Worm (Caenorhabditis elegans) whole organism, mixed stage, embryonic: Measurements from ENCODE around the gene ctr-9.
A peak's percentile ranks its signal among the peaks of the same experiment; 100 is the strongest.

Experiments used
- M03D4.4 ChIP-seq: sonication (generic microtip); optimal IDR thresholded peaks from 2 replicates; lab custom pipeline; 2017; ENCODE audit warnings: mild to moderate bottlenecking, missing genetic modification characterization, missing compliant biosample characterization
- bed-3 ChIP-seq: fragments of 200-800 bp; sonication (Bioruptor generic); optimal IDR thresholded peaks from 3 replicates; lab custom pipeline; 2018; ENCODE audit warnings: mild to moderate bottlenecking, missing genetic modification characterization, moderate library complexity, missing compliant biosample characterization
- blmp-1 ChIP-seq: fragments of 150-350 bp; optimal IDR thresholded peaks from 2 replicates; lab custom pipeline; 2014; ENCODE audit warnings: missing biosample characterization, missing genetic modification characterization
- ceh-39 ChIP-seq: fragments of 150-350 bp; optimal IDR thresholded peaks from 2 replicates; lab custom pipeline; 2014; ENCODE audit warnings: missing biosample characterization, missing genetic modification characterization
- ceh-43 ChIP-seq: fragments of 200-800 bp; sonication (Bioruptor generic); optimal IDR thresholded peaks from 2 replicates; lab custom pipeline; 2018; ENCODE audit warnings: mild to moderate bottlenecking, missing genetic modification characterization, moderate library complexity, missing compliant biosample characterization
- ces-1 ChIP-seq: fragments of 150-350 bp; optimal IDR thresholded peaks from 2 replicates; lab custom pipeline; 2014; ENCODE audit warnings: missing biosample characterization, missing genetic modification reagents, missing genetic modification characterization
- cnd-1 ChIP-seq: fragments of 200-800 bp; sonication (Bioruptor generic); optimal IDR thresholded peaks from 2 replicates; lab custom pipeline; 2018; ENCODE audit warnings: mild to moderate bottlenecking, missing genetic modification characterization, missing compliant biosample characterization
- drap-1 ChIP-seq: fragments of 200-800 bp; sonication (Bioruptor generic); optimal IDR thresholded peaks from 3 replicates; lab custom pipeline; 2018; ENCODE audit warnings: mild to moderate bottlenecking, missing genetic modification characterization, missing compliant biosample characterization
- elt-1 ChIP-seq: sonication (generic microtip); optimal IDR thresholded peaks from 2 replicates; lab custom pipeline; 2017; ENCODE audit warnings: missing genetic modification characterization, mild to moderate bottlenecking, missing compliant biosample characterization, antibody characterized with exemption, moderate library complexity, borderline replicate concordance; ENCODE audit not compliant: insufficient read depth
- elt-3 ChIP-seq: fragments of 150-350 bp; optimal IDR thresholded peaks from 2 replicates; lab custom pipeline; 2014; ENCODE audit warnings: missing biosample characterization, missing genetic modification characterization
- ham-2 ChIP-seq: fragments of 200-800 bp; sonication (Bioruptor generic); optimal IDR thresholded peaks from 2 replicates; lab custom pipeline; 2018; ENCODE audit warnings: mild to moderate bottlenecking, missing genetic modification characterization, missing compliant biosample characterization
- hlh-1 ChIP-seq: fragments of 150-350 bp; optimal IDR thresholded peaks from 2 replicates; lab custom pipeline; 2014; ENCODE audit warnings: missing biosample characterization, missing genetic modification reagents, missing genetic modification characterization
- lin-13 ChIP-seq: fragments of 150-350 bp; optimal IDR thresholded peaks from 2 replicates; lab custom pipeline; 2014; ENCODE audit warnings: missing biosample characterization, missing genetic modification characterization
- lin-32 ChIP-seq: fragments of 200-800 bp; sonication (Bioruptor generic); optimal IDR thresholded peaks from 2 replicates; lab custom pipeline; 2018; ENCODE audit warnings: mild to moderate bottlenecking, missing genetic modification characterization, missing compliant biosample characterization
- lsy-2 ChIP-seq: fragments of 150-350 bp; optimal IDR thresholded peaks from 2 replicates; lab custom pipeline; 2014; ENCODE audit warnings: missing biosample characterization, missing genetic modification characterization
- mab-5 ChIP-seq: fragments of 150-350 bp; optimal IDR thresholded peaks from 2 replicates; lab custom pipeline; 2014; ENCODE audit warnings: missing biosample characterization, missing genetic modification characterization
- mep-1 ChIP-seq: fragments of 150-350 bp; optimal IDR thresholded peaks from 2 replicates; lab custom pipeline; 2017; ENCODE audit warnings: missing biosample characterization, missing genetic modification reagents, missing genetic modification characterization, inconsistent platforms
- mls-2 ChIP-seq: sonication (generic microtip); optimal IDR thresholded peaks from 2 replicates; lab custom pipeline; 2016; ENCODE audit warnings: mild to moderate bottlenecking, missing genetic modification characterization, moderate library complexity, missing compliant biosample characterization
- nhr-12 ChIP-seq: fragments of 150-350 bp; optimal IDR thresholded peaks from 2 replicates; lab custom pipeline; 2014; ENCODE audit warnings: missing biosample characterization, missing genetic modification characterization
- nhr-2 ChIP-seq: fragments of 150-350 bp; optimal IDR thresholded peaks from 2 replicates; lab custom pipeline; 2014; ENCODE audit warnings: missing biosample characterization, missing genetic modification characterization
- nhr-237 ChIP-seq: fragments of 150-350 bp; optimal IDR thresholded peaks from 2 replicates; lab custom pipeline; 2014; ENCODE audit warnings: missing biosample characterization, missing genetic modification characterization
- nhr-28 ChIP-seq: fragments of 150-350 bp; optimal IDR thresholded peaks from 2 replicates; lab custom pipeline; 2014; ENCODE audit warnings: missing biosample characterization, missing genetic modification characterization
- nhr-76 ChIP-seq: sonication (generic microtip); optimal IDR thresholded peaks from 2 replicates; lab custom pipeline; 2017; ENCODE audit warnings: missing biosample characterization, missing genetic modification characterization
- sem-2 ChIP-seq: fragments of 200-800 bp; sonication (Bioruptor generic); optimal IDR thresholded peaks from 2 replicates; lab custom pipeline; 2018; ENCODE audit warnings: mild to moderate bottlenecking, missing genetic modification characterization, missing compliant biosample characterization
- snpc-4 ChIP-seq: fragments of 150-350 bp; optimal IDR thresholded peaks from 2 replicates; lab custom pipeline; 2014; ENCODE audit warnings: missing biosample characterization, missing genetic modification characterization
- sptf-1 ChIP-seq: sonication (generic microtip); optimal IDR thresholded peaks from 2 replicates; lab custom pipeline; 2017; ENCODE audit warnings: mild to moderate bottlenecking, missing genetic modification characterization, moderate library complexity, missing compliant biosample characterization
- tbx-8 ChIP-seq: fragments of 200-800 bp; sonication (Bioruptor generic); optimal IDR thresholded peaks from 2 replicates; lab custom pipeline; 2018; ENCODE audit warnings: mild to moderate bottlenecking, missing genetic modification characterization, moderate library complexity, missing compliant biosample characterization
- unc-62 ChIP-seq: fragments of 150-350 bp; optimal IDR thresholded peaks from 2 replicates; lab custom pipeline; 2014; ENCODE audit warnings: missing biosample characterization, missing genetic modification reagents, missing genetic modification characterization
- zip-8 ChIP-seq: fragments of 150-350 bp; optimal IDR thresholded peaks from 2 replicates; lab custom pipeline; 2014; ENCODE audit warnings: missing biosample characterization, missing genetic modification characterization
- ztf-11 ChIP-seq: fragments of 150-350 bp; optimal IDR thresholded peaks from 2 replicates; lab custom pipeline; 2014; ENCODE audit warnings: missing biosample characterization, missing genetic modification characterization

ctr-9 gene

ce11 chrIII:9525252-9525651 lies 34.1 kb downstream of the ctr-9 start, which contains the start of gene trpp-3:
trpp-3 (plus strand) TSS chrIII:9525552.
- no peak for TF ChIP-seq nhr-237 (tag; lab: Kevin White, UChicago)
- no peak for TF ChIP-seq hlh-1 (tag; lab: Kevin White, UChicago)
- no peak for TF ChIP-seq lin-13
- TF ChIP-seq tbx-8 (GFP tag; lab: Kevin White, UChicago), result no peak
- TF ChIP-seq blmp-1, result no peak
- TF ChIP-seq ceh-43 (GFP tag; lab: Kevin White, UChicago), result no peak
- no peak for TF ChIP-seq elt-1
- TF ChIP-seq drap-1 (GFP tag; lab: Kevin White, UChicago), result no peak
- TF ChIP-seq unc-62, result no peak
- no peak for TF ChIP-seq M03D4.4 (tag; lab: Kevin White, UChicago)
- no peak for TF ChIP-seq snpc-4 (tag; lab: Kevin White, UChicago)
- TF ChIP-seq nhr-28 (tag; lab: Kevin White, UChicago), result no peak
- no peak for TF ChIP-seq mep-1
- TF ChIP-seq elt-3 (tag; lab: Kevin White, UChicago), result no peak
- TF ChIP-seq sptf-1, result no peak
- no peak for TF ChIP-seq mls-2 (tag; lab: Kevin White, UChicago)
- TF ChIP-seq nhr-12 (tag; lab: Kevin White, UChicago), result no peak

ce11 chrIII:9526851-9527250 lies 35.7 kb downstream of the ctr-9 start, which contains the start of gene ZK1098.6:
ZK1098.6 (plus strand) TSS chrIII:9527151.
- TF ChIP-seq lin-13 (no peak), ces-1 (no peak), snpc-4 (tag; lab: Kevin White, UChicago) (no peak), ceh-39 (tag; lab: Kevin White, UChicago) (no peak), bed-3 (GFP tag; lab: Kevin White, UChicago) (no peak), drap-1 (GFP tag; lab: Kevin White, UChicago) (no peak), cnd-1 (tag; lab: Kevin White, UChicago) (no peak), hlh-1 (tag; lab: Kevin White, UChicago) (no peak), nhr-76 (tag; lab: Kevin White, UChicago) (no peak), lsy-2 (tag; lab: Kevin White, UChicago) (no peak), nhr-28 (tag; lab: Kevin White, UChicago) (no peak), unc-62 (no peak), zip-8 (no peak), mep-1 (no peak)

DNA sequence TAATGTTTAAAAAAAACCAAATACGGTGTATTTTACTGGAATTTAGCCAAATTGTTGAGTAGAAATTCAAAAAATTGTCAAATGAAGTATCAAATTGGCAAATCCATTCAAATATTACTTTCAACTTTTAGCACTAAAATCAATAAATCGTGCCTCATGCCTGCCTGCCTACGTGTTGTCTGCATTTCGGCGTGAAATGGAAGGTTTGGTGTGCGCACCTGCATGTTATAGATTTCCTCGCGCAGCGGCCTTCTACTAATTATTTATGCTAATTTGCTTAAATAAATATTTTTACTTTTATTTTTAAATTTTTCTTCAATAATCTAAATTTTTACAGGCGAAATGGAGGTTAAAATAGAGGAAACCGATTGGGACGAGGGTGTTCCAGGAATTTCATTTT lies 37.6 kb downstream of the ctr-9 start, which contains the start of gene ZK1098.2:
Gene ZK1098.2, plus strand, starts transcription at position 336 of the 400 bp plus-strand sequence.
- peak; percentile 33 for TF ChIP-seq M03D4.4 (tag; lab: Kevin White, UChicago)
- TF ChIP-seq ham-2 (GFP tag; lab: Kevin White, UChicago), result peak; percentile 42
- TF ChIP-seq mep-1, result peak; percentile 49
- TF ChIP-seq lin-13, result peak; percentile 24
- TF ChIP-seq elt-1, result no peak
- no peak for TF ChIP-seq ztf-11
- peak; percentile 40 for TF ChIP-seq ces-1

DNA sequence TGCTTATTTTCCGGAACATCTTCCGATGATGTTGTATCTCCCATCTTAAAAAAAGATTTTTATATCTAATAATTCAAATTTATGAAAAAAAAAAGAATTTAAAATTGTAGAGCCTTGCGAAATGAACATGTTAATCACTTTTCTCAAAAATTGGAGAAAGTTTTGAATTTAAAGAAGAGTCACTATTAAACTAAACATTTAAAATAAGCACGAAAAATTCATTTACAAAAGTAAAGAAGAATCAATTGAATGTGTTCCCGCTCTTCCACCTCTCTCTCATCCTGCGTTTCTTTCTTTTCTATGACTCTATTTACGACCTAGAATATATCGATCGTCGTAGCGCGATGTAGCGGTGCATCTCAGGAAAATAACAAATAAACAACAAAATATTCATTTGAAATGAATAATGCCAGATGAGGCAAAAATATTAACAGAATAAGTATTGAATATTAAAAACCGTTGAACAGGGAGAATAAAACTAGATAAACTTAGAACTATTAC lies 47.5 kb downstream of the ctr-9 start, which contains the start of gene ZK1098.3:
Gene ZK1098.3, minus strand, starts transcription at position 51 of the 501 bp plus-strand sequence.
- TF ChIP-seq ces-1, result peak; percentile 65
- TF ChIP-seq ceh-39 (tag; lab: Kevin White, UChicago), result peak; percentile 73
- no peak for TF ChIP-seq elt-3 (tag; lab: Kevin White, UChicago)

- TF ChIP-seq mep-1 (no peak), zip-8 (no peak)
- TF ChIP-seq, all 35 proteins: peak for 0
These were observed 51.1 kb downstream of the ctr-9 start, which contains the start of gene mut-7 for ce11 chrIII:9542280-9542679. mut-7 (minus strand) TSS chrIII:9542380.

DNA sequence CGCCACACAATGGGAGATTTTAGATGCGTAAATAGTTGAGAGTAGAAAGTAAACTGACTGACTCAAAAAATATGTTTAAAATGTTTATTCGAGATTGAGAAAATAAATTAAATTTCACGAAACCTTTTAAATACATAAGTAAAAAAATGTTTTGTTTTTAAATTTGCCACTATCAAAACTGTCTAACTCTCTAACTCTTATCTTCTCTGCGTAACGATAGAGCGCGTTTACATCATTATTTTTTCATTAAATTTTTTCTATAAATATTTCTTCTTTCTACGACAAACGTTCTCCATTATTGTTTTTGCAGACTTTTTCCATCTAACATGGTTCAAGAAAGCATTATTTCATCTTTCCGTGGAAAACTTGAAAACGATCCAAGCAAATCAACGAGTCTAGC lies 51.6 kb downstream of the ctr-9 start, which contains the start of gene eif-2Balpha:
Gene eif-2Balpha, plus strand, starts transcription at position 304 of the 400 bp plus-strand sequence.
- TF ChIP-seq lsy-2 (tag; lab: Kevin White, UChicago) (peak; percentile 75), blmp-1 (no peak), ces-1 (peak; percentile 64)

DNA sequence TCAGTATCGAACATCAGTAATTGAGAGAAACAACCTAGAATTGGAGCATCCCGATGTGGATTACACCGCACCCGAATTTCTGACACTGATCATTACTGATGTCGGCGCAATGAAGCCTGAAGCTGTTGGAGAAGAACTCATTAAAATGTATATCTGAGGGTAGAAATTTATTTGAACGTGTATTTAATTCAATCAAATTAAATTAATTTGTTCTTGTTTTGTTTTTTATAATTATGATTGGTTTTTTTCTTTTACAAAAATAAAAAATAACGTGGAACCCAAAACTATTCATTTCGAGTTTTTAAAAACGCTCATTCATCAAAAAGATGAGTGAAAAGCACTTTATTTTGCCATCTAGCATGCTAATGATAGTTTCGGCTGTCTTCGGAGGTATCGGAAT lies 52.9 kb downstream of the ctr-9 start, which contains the start of gene ZK1098.9:
Gene ZK1098.9, plus strand, starts transcription at position 301 of the 400 bp plus-strand sequence.
- no peak for TF ChIP-seq nhr-12 (tag; lab: Kevin White, UChicago)
- no peak for TF ChIP-seq mls-2 (tag; lab: Kevin White, UChicago)
- no peak for TF ChIP-seq ceh-39 (tag; lab: Kevin White, UChicago)
- no peak for TF ChIP-seq zip-8
- TF ChIP-seq drap-1 (GFP tag; lab: Kevin White, UChicago), result no peak
- TF ChIP-seq nhr-237 (tag; lab: Kevin White, UChicago), result no peak
- TF ChIP-seq lsy-2 (tag; lab: Kevin White, UChicago), result no peak
- TF ChIP-seq tbx-8 (GFP tag; lab: Kevin White, UChicago), result no peak
- no peak for TF ChIP-seq lin-32 (GFP tag; lab: Kevin White, UChicago)
- no peak for TF ChIP-seq elt-1
- no peak for TF ChIP-seq sptf-1
- TF ChIP-seq lin-13, result no peak
- TF ChIP-seq snpc-4 (tag; lab: Kevin White, UChicago), result no peak
- TF ChIP-seq nhr-2 (tag; lab: Kevin White, UChicago), result no peak
- TF ChIP-seq sem-2 (GFP tag; lab: Kevin White, UChicago), result no peak
- TF ChIP-seq mab-5 (tag; lab: Kevin White, UChicago), result no peak
- no peak for TF ChIP-seq elt-3 (tag; lab: Kevin White, UChicago)
